Fruit fly (Drosophila melanogaster) whole organism: ENCODE measurements around the gene glob2.

Source experiments
- CG8478 ChIP-seq: fragments of >200 bp; optimal IDR thresholded peaks from 2 replicates; lab custom pipeline; 2018; ENCODE audit warnings: inconsistent platforms
- Dll ChIP-seq: fragments of >200 bp; optimal IDR thresholded peaks from 2 replicates; lab custom pipeline; 2017
- EcR ChIP-seq, 2 experiments: fragments of >200 bp; optimal IDR thresholded peaks; 2 replicates each; lab custom pipeline; 2017; ENCODE audit warnings: missing biosample characterization in 2 of 2, missing genetic modification characterization in 2 of 2, missing genetic modification reagents in 2 of 2
- psq ChIP-seq: fragments of >200 bp; optimal IDR thresholded peaks from 2 replicates; lab custom pipeline; 2017
- usp ChIP-seq: fragments of >200 bp; optimal IDR thresholded peaks from 2 replicates; lab custom pipeline; 2017; ENCODE audit warnings: missing biosample characterization, missing genetic modification characterization, mixed read lengths

dm6 chr3R:6629851-6630250, 21.1 kb upstream of the glob2 start, which contains the start of gene sunz:
- TF ChIP-seq psq (no peak), usp (GFP tag; lab: Kevin White, UChicago) (no peak), EcR (GFP tag; optimal IDR thresholded peaks at IDR 0.05; lab: Kevin White, UChicago) (no peak), CG8478 (lab: Kevin White, UChicago) (no peak), Dll (lab: Kevin White, UChicago) (no peak)
